Worm (Caenorhabditis elegans) whole organism, midembryonic: ENCODE data around the gene srh-37.

Experiments used
- cog-1 ChIP-seq: sonication (generic microtip); optimal IDR thresholded peaks from 2 replicates; lab custom pipeline; 2016; ENCODE audit warnings: missing genetic modification characterization, missing compliant biosample characterization
- flt-1 ChIP-seq: fragments of 200-800 bp; sonication (Bioruptor generic); IDR thresholded peaks from 2 replicates; pipeline ENCODE4 v1.3.6; 2022; ENCODE audit warnings: missing genetic modification characterization, missing compliant biosample characterization
- klf-2 ChIP-seq: fragments of 200-800 bp; sonication (Bioruptor generic); conservative IDR thresholded peaks from 2 replicates; pipeline ENCODE4 v1.3.6; 2022; ENCODE audit warnings: missing genetic modification reagents, missing genetic modification characterization, missing compliant biosample characterization
- ref-1 ChIP-seq: fragments of 200-800 bp; sonication (Bioruptor generic); conservative IDR thresholded peaks from 2 replicates; pipeline ENCODE4 v1.3.6; 2022; ENCODE audit warnings: missing genetic modification reagents, missing genetic modification characterization, missing compliant biosample characterization
- ztf-29 ChIP-seq: fragments of 200-800 bp; sonication (Bioruptor generic); IDR thresholded peaks from 2 replicates; pipeline ENCODE4 v1.3.6; 2022; ENCODE audit warnings: missing genetic modification reagents, missing genetic modification characterization, missing compliant biosample characterization

DNA sequence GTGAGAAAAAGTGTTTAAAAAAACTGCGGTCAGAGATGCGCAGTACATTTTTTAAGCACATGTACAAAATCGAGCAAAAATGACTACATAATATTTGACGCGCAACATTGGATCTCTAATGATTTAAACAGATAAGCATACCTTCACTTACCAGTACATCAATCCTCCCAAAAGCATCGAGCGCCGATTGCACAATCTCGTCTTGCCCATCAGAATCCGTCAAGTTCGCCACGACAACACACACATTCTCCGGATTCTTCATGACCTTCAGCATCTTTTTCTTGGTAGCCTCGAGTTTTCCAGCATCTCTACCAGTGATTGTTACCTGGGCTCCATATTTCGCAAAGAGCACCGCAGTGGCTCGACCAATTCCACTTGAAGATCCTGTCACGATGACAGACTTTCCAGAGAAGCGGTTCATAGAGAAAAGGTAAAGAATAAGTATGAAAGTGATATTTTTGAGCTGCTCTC, 9.5 kb downstream of the srh-37 start, which contains the start of gene T01G6.10:
- TF ChIP-seq cog-1 = no peak
- no peak for TF ChIP-seq flt-1
- TF ChIP-seq ztf-29 (GFP tag; lab: Robert Waterston, UW) = no peak
- TF ChIP-seq klf-2 (GFP tag; lab: Robert Waterston, UW) = no peak
- TF ChIP-seq ref-1 (GFP tag; lab: Robert Waterston, UW) = no peak
